Fruit fly (Drosophila melanogaster): ENCODE data around the gene Grx1.
A peak's percentile ranks its signal among the peaks of the same experiment; 100 is the strongest.

The Grx1 gene

dm6 chr3L:18848436-18848835 is 20.6 kb upstream of the Grx1 start (continued):
- TF ChIP-seq CG15601 (tag; optimal IDR thresholded peaks at IDR 0.05) (peak; percentile 74), CG10543 (GFP tag; optimal IDR thresholded peaks at IDR 0.05) (peak; percentile 14), unpg (GFP tag; optimal IDR thresholded peaks at IDR 0.05) (peak; percentile 69), gcm2 (GFP tag; optimal IDR thresholded peaks at IDR 0.05) (peak; percentile 21), CG12659 (GFP tag; optimal IDR thresholded peaks at IDR 0.05) (peak; percentile 62), TFAM (GFP tag; optimal IDR thresholded peaks at IDR 0.05) (no peak), h (optimal IDR thresholded peaks at IDR 0.05) (no peak), Nf-YB (GFP tag; optimal IDR thresholded peaks at IDR 0.05) (peak; percentile 46), Blimp-1 (GFP tag; optimal IDR thresholded peaks at IDR 0.05) (no peak), MESR4 (GFP tag; optimal IDR thresholded peaks at IDR 0.05) (peak; percentile 12), crp (GFP tag; optimal IDR thresholded peaks at IDR 0.05) (peak in 1 of 2 experiments; percentile 21), CG12769 (tag; optimal IDR thresholded peaks at IDR 0.05) (peak; percentile 65), Hey (tag; optimal IDR thresholded peaks at IDR 0.05) (no peak), CG1024 (GFP tag; IDR thresholded peaks at IDR 0.05) (no peak; the same call in 1 of the 2 replicates), CG10959 (GFP tag; IDR thresholded peaks at IDR 0.05) (no peak; the same call in 1 of the 2 replicates), prd (optimal IDR thresholded peaks at IDR 0.05) (no peak), prd (GFP tag; IDR thresholded peaks at IDR 0.05) (no peak; the same call in 2 of the 3 replicates), cad (GFP tag; optimal IDR thresholded peaks at IDR 0.05) (no peak), br (optimal IDR thresholded peaks at IDR 0.05) (no peak), CG3726 (GFP tag; IDR thresholded peaks at IDR 0.05) (no peak), CG43689 (GFP tag; IDR thresholded peaks at IDR 0.05) (no peak), chm (GFP tag; IDR thresholded peaks at IDR 0.05) (no peak), ham (GFP tag; IDR thresholded peaks at IDR 0.05) (no peak), CoRest (tag; optimal IDR thresholded peaks at IDR 0.05) (peak; percentile 56), CG31441 (GFP tag; IDR thresholded peaks at IDR 0.05) (peak; percentile 70), CG2129 (GFP tag; IDR thresholded peaks at IDR 0.05; ENCODE audit: partially characterized antibody) (no peak), Usf (GFP tag; optimal IDR thresholded peaks at IDR 0.05) (no peak), Elba2 (GFP tag; optimal IDR thresholded peaks at IDR 0.05) (no peak), HHEX (GFP tag; optimal IDR thresholded peaks at IDR 0.05) (peak; percentile 75), tin (GFP tag; optimal IDR thresholded peaks at IDR 0.05) (peak; percentile 58), Bdp1 (GFP tag; optimal IDR thresholded peaks at IDR 0.05) (no peak), gfzf (GFP tag; optimal IDR thresholded peaks at IDR 0.05) (peak; percentile 7), CG34376 (GFP tag; optimal IDR thresholded peaks at IDR 0.05) (peak; percentile 8), zen (tag; optimal IDR thresholded peaks at IDR 0.05) (peak; percentile 81), gsb-n (tag; optimal IDR thresholded peaks at IDR 0.05) (peak; percentile 5), CG7372 (GFP tag; IDR thresholded peaks at IDR 0.05) (peak; percentile 56; the same call in 1 of the 2 replicates), CG4617 (GFP tag; optimal IDR thresholded peaks at IDR 0.05; ENCODE audit: borderline replicate concordance) (peak; percentile 32), Awh (GFP tag; IDR thresholded peaks at IDR 0.05) (no peak), lab (GFP tag; optimal IDR thresholded peaks at IDR 0.05) (no peak), nerfin-2 (GFP tag; IDR thresholded peaks at IDR 0.05; ENCODE audit: partially characterized antibody) (no peak), CG7745 (tag; optimal IDR thresholded peaks at IDR 0.05) (peak; percentile 48), seq (GFP tag; IDR thresholded peaks at IDR 0.05) (0 out of 2 replicates have a peak, but pooled peaks have one; percentile 23), kah (GFP tag; optimal IDR thresholded peaks at IDR 0.05) (no peak), chif (GFP tag; optimal IDR thresholded peaks at IDR 0.05) (peak; percentile 59 to 84), Dek (tag; optimal IDR thresholded peaks at IDR 0.05) (peak; percentile 63), CG34422 (GFP tag; IDR thresholded peaks at IDR 0.05) (no peak; the same call in 2 of the 3 replicates), Eip74EF (GFP tag; optimal IDR thresholded peaks at IDR 0.05) (no peak), Oaz (GFP tag; IDR thresholded peaks at IDR 0.05) (no peak), CG6813 (GFP tag; optimal IDR thresholded peaks at IDR 0.05) (peak; percentile 55), Max (GFP tag; optimal IDR thresholded peaks at IDR 0.05) (peak; percentile 61), lbe (GFP tag; optimal IDR thresholded peaks at IDR 0.05) (peak; percentile 45)
